Worm (Caenorhabditis elegans) whole organism, young adult: ENCODE measurements around the gene Y67D8C.6.

Source experiments
- lag-1 ChIP-seq: fragments of 200-800 bp; sonication (Bioruptor generic); IDR thresholded peaks from 2 replicates; pipeline ENCODE4 v1.3.6; 2022; ENCODE audit warnings: missing genetic modification reagents, missing genetic modification characterization, missing compliant biosample characterization
- nfya-2 ChIP-seq: fragments of 200-800 bp; sonication (Bioruptor generic); IDR thresholded peaks from 2 replicates; pipeline ENCODE4 v1.3.6; 2022; ENCODE audit warnings: missing genetic modification reagents, missing genetic modification characterization, missing compliant biosample characterization
- snpc-1.3 ChIP-seq: sonication (generic microtip); optimal IDR thresholded peaks from 2 replicates; lab custom pipeline; 2017; ENCODE audit warnings: missing genetic modification characterization, mild to moderate bottlenecking, missing compliant biosample characterization, antibody characterized with exemption, moderate library complexity, missing genotype, missing genetic modification reagents; ENCODE audit not compliant: insufficient read depth
- tlf-1 ChIP-seq: fragments of 200-800 bp; sonication (Bioruptor generic); optimal IDR thresholded peaks from 2 replicates; lab custom pipeline; 2018; ENCODE audit warnings: mild to moderate bottlenecking, missing genetic modification characterization, missing compliant biosample characterization

DNA sequence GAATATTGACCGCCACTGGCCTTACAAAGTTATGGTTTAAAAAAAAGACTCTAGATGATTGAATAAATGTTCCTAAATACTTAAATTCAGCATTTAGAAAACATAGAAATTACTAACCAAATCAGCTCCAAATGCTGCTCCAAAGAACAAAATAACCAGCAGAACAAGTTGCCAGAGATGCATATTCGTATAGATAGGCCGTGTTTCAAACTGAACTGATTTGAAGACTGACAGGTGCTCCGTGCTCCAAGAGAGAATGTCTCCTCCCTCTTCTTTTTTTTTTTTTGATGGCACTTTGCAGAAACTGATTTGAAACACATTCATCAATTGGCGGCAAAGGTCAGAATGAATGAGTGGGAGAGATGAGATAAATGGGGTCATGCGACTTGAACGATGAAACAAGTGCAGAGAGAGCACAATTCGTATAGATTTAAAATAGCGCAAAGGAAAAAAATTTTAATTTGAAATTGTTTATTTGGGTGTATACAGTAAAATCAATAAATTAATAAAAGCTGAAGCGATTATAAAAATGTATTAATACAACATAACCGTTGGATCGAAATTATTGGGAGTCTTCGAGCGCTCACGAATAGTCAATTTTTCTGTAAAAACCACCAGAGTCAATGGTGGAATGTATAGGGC is 6.6 kb upstream of the Y67D8C.6 start, which contains the start of gene cpg-9:
- TF ChIP-seq lag-1 (GFP tag; lab: Robert Waterston, UW) (no peak), nfya-2 (no peak), tlf-1 (GFP tag; lab: Kevin White, UChicago) (no peak), snpc-1.3 (tag; lab: Kevin White, UChicago) (no peak)
